Worm (Caenorhabditis elegans) whole organism, mixed stage, embryonic: ENCODE results near the gene efk-1.

ENCODE experiments used
- cnd-1 ChIP-seq: fragments of 200-800 bp; sonication (Bioruptor generic); optimal IDR thresholded peaks from 2 replicates; lab custom pipeline; 2018; ENCODE audit warnings: mild to moderate bottlenecking, missing genetic modification characterization, missing compliant biosample characterization
- elt-1 ChIP-seq: sonication (generic microtip); optimal IDR thresholded peaks from 2 replicates; lab custom pipeline; 2017; ENCODE audit warnings: missing genetic modification characterization, mild to moderate bottlenecking, missing compliant biosample characterization, antibody characterized with exemption, moderate library complexity, borderline replicate concordance; ENCODE audit not compliant: insufficient read depth
- elt-3 ChIP-seq: fragments of 150-350 bp; optimal IDR thresholded peaks from 2 replicates; lab custom pipeline; 2014; ENCODE audit warnings: missing biosample characterization, missing genetic modification characterization
- flh-1 ChIP-seq: fragments of 200-800 bp; sonication (Bioruptor generic); optimal IDR thresholded peaks from 2 replicates; lab custom pipeline; 2018; ENCODE audit warnings: mild to moderate bottlenecking, missing genetic modification characterization, moderate library complexity, missing compliant biosample characterization
- lin-13 ChIP-seq: fragments of 150-350 bp; optimal IDR thresholded peaks from 2 replicates; lab custom pipeline; 2014; ENCODE audit warnings: missing biosample characterization, missing genetic modification characterization
- lsy-2 ChIP-seq: fragments of 150-350 bp; optimal IDR thresholded peaks from 2 replicates; lab custom pipeline; 2014; ENCODE audit warnings: missing biosample characterization, missing genetic modification characterization
- mep-1 ChIP-seq: fragments of 150-350 bp; optimal IDR thresholded peaks from 2 replicates; lab custom pipeline; 2017; ENCODE audit warnings: missing biosample characterization, missing genetic modification reagents, missing genetic modification characterization, inconsistent platforms
- nhr-2 ChIP-seq: fragments of 150-350 bp; optimal IDR thresholded peaks from 2 replicates; lab custom pipeline; 2014; ENCODE audit warnings: missing biosample characterization, missing genetic modification characterization
- nhr-237 ChIP-seq: fragments of 150-350 bp; optimal IDR thresholded peaks from 2 replicates; lab custom pipeline; 2014; ENCODE audit warnings: missing biosample characterization, missing genetic modification characterization
- nhr-28 ChIP-seq: fragments of 150-350 bp; optimal IDR thresholded peaks from 2 replicates; lab custom pipeline; 2014; ENCODE audit warnings: missing biosample characterization, missing genetic modification characterization
- snpc-4 ChIP-seq: fragments of 150-350 bp; optimal IDR thresholded peaks from 2 replicates; lab custom pipeline; 2014; ENCODE audit warnings: missing biosample characterization, missing genetic modification characterization
- ztf-11 ChIP-seq: fragments of 150-350 bp; optimal IDR thresholded peaks from 2 replicates; lab custom pipeline; 2014; ENCODE audit warnings: missing biosample characterization, missing genetic modification characterization

DNA sequence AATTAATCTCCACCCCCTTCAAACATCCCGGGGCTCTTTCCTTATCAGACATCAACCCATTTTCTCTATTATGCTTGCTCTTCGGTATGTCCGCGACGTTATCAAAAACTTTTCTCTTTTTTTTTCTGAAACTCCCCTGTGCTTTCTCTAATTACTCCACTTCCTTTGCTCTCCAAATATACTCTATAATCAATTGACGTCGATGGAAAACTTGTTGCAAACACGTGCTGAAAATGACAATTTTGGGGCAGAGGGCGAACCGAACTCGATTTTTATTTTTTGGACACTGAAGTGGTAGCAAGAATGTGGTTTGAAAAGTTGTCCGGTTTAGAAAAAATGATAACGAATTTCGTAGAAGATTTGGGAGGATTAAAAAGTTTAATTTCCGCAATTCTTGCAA lies 10.7 kb upstream of the efk-1 start:
- TF ChIP-seq lsy-2 (tag; lab: Kevin White, UChicago), result no peak
- TF ChIP-seq mep-1 (tag; lab: Kevin White, UChicago), result no peak
- TF ChIP-seq elt-3, result no peak
- no peak for TF ChIP-seq nhr-28 (tag; lab: Kevin White, UChicago)
- no peak for TF ChIP-seq nhr-237 (tag; lab: Kevin White, UChicago)
- TF ChIP-seq cnd-1, result no peak
- TF ChIP-seq lin-13 (tag; lab: Kevin White, UChicago), result no peak
- no peak for TF ChIP-seq flh-1
- no peak for TF ChIP-seq snpc-4 (tag; lab: Kevin White, UChicago)
- no peak for TF ChIP-seq elt-1 (tag; lab: Kevin White, UChicago)
- TF ChIP-seq ztf-11, result no peak
- no peak for TF ChIP-seq nhr-2 (tag; lab: Kevin White, UChicago)
